Worm (Caenorhabditis elegans) whole organism, young adult: ENCODE data around the gene ras-1.

Experiments used
- C06A6.2 ChIP-seq: fragments of 200-800 bp; sonication (Bioruptor generic); conservative IDR thresholded peaks from 2 replicates; pipeline ENCODE4 v1.3.6; 2022; ENCODE audit warnings: missing genetic modification characterization, missing compliant biosample characterization
- K11D2.4 ChIP-seq: fragments of 200-800 bp; sonication (Bioruptor generic); IDR thresholded peaks from 2 replicates; pipeline ENCODE4 v1.3.6; 2022; ENCODE audit warnings: missing genetic modification reagents, missing genetic modification characterization, missing compliant biosample characterization
- Y79H2A.3 ChIP-seq: fragments of 200-800 bp; sonication (Bioruptor generic); conservative IDR thresholded peaks from 2 replicates; pipeline ENCODE4 v1.3.6; 2022; ENCODE audit warnings: missing genetic modification reagents, missing genetic modification characterization, missing compliant biosample characterization
- athp-1 ChIP-seq: sonication (generic microtip); optimal IDR thresholded peaks from 2 replicates; lab custom pipeline; 2017; ENCODE audit warnings: mild to moderate bottlenecking, missing genetic modification characterization, missing compliant biosample characterization
- hsf-1 ChIP-seq: fragments of 200-800 bp; sonication (Bioruptor generic); IDR thresholded peaks from 2 replicates; pipeline ENCODE4 v1.3.6; 2022; ENCODE audit warnings: missing genetic modification reagents, missing genetic modification characterization, missing compliant biosample characterization
- lin-54 ChIP-seq: fragments of 200-800 bp; sonication (Bioruptor generic); optimal IDR thresholded peaks from 2 replicates; lab custom pipeline; 2018; ENCODE audit warnings: mild to moderate bottlenecking, missing genetic modification characterization, missing compliant biosample characterization
- mel-28 ChIP-seq: sonication (generic microtip); optimal IDR thresholded peaks from 2 replicates; lab custom pipeline; 2016; ENCODE audit warnings: borderline replicate concordance, mild to moderate bottlenecking, missing genetic modification characterization, missing compliant biosample characterization
- pha-4 ChIP-seq: fragments of 150-350 bp; sonication (generic microtip); optimal IDR thresholded peaks from 2 replicates; lab custom pipeline; 2014; ENCODE audit warnings: missing biosample characterization, missing genetic modification reagents, missing genetic modification characterization
- sea-2 ChIP-seq: fragments of 200-800 bp; sonication (Bioruptor generic); IDR thresholded peaks from 2 replicates; pipeline ENCODE4 v1.3.6; 2022; ENCODE audit warnings: missing genetic modification characterization, missing compliant biosample characterization
- snpc-1.3 ChIP-seq: sonication (generic microtip); optimal IDR thresholded peaks from 2 replicates; lab custom pipeline; 2017; ENCODE audit warnings: missing genetic modification characterization, mild to moderate bottlenecking, missing compliant biosample characterization, antibody characterized with exemption, moderate library complexity, missing genotype, missing genetic modification reagents; ENCODE audit not compliant: insufficient read depth
- snpc-4 ChIP-seq, 5 experiments: fragments of 150-350 bp in 1 of 5; sonication (generic microtip) in 4 of 5; optimal IDR thresholded peaks; 2 replicates each; lab custom pipeline; 2014 to 2018; ENCODE audit warnings: missing genetic modification characterization in 5 of 5, missing biosample characterization in 3 of 5, antibody characterized with exemption in 2 of 5, mild to moderate bottlenecking in 2 of 5, missing compliant biosample characterization in 2 of 5, missing genotype in 2 of 5, moderate library complexity in 2 of 5, missing genetic modification reagents in 1 of 5

- TF ChIP-seq athp-1 (tag; lab: Kevin White, UChicago) (no peak), sea-2 (GFP tag; lab: Robert Waterston, UW) (no peak), snpc-1.3 (tag; lab: Kevin White, UChicago) (no peak), pha-4 (tag; lab: Kevin White, UChicago) (no peak), Y79H2A.3 (GFP tag; lab: Robert Waterston, UW) (no peak), mel-28 (tag; lab: Kevin White, UChicago) (no peak), K11D2.4 (GFP tag; lab: Robert Waterston, UW) (no peak), C06A6.2 (GFP tag; lab: Robert Waterston, UW) (no peak), hsf-1 (no peak), lin-54 (no peak), snpc-4 (GFP tag; optimal IDR thresholded peaks at IDR 0.05; lab: Kevin White, UChicago) (no peak), snpc-4 (tag; optimal IDR thresholded peaks at IDR 0.05; lab: Kevin White, UChicago) (no peak)
These were observed 17.2 kb upstream of the ras-1 start for ce11 chrII:12369202-12369601.
